4 fruit fly cellular contexts compared by ENCODE assay signal in genomic region chr2L:4888541-4888940, dm6.
A peak's percentile ranks its signal among the peaks of the same experiment; 100 is the strongest.
TF ChIP-seq lines count a peak whose summit lies in the region.

No protein-coding gene starts in this region.

- no peak for TF ChIP-seq CTCF in whole organism, embryonic (GFP tag; optimal IDR thresholded peaks at IDR 0.05; lab: Kevin White, UChicago)

TF ChIP-seq in whole organism, embryonic, 481 proteins besides CTCF, POLR2A, EP300 and RAD21:
- TF ChIP-seq grau (tag; optimal IDR thresholded peaks at IDR 0.05; lab: Kevin White, UChicago) (peak; percentile 52), CG4617 (GFP tag; optimal IDR thresholded peaks at IDR 0.05; lab: Kevin White, UChicago; ENCODE audit: borderline replicate concordance) (no peak), fd102C (GFP tag; optimal IDR thresholded peaks at IDR 0.05; lab: Kevin White, UChicago) (no peak), CG42726 (GFP tag; IDR thresholded peaks at IDR 0.05; lab: Robert Waterston, UW; ENCODE audit: partially characterized antibody) (no peak), sens (GFP tag; lab: Kevin White, UChicago) (peak; percentile 20), D19A (tag; optimal IDR thresholded peaks at IDR 0.05; lab: Kevin White, UChicago) (no peak), Med (GFP tag; lab: Kevin White, UChicago) (peak; percentile 56)

TF ChIP-seq in whole organism, prepupa, 60 proteins besides CTCF, POLR2A, EP300 and RAD21 (continues in another document):
- TF ChIP-seq CG32006 (GFP tag; optimal IDR thresholded peaks at IDR 0.05; lab: Kevin White, UChicago) = peak; percentile 16
- TF ChIP-seq CG8632 (GFP tag; optimal IDR thresholded peaks at IDR 0.05; lab: Kevin White, UChicago) = no peak
- no peak for TF ChIP-seq CG6163 (GFP tag; IDR thresholded peaks at IDR 0.05; lab: Robert Waterston, UW)
- TF ChIP-seq CG10669 (GFP tag; optimal IDR thresholded peaks at IDR 0.05; lab: Kevin White, UChicago) = peak; percentile 25
- TF ChIP-seq fd85E (GFP tag; optimal IDR thresholded peaks at IDR 0.05; lab: Kevin White, UChicago) = no peak
- TF ChIP-seq CG11762 (GFP tag; optimal IDR thresholded peaks at IDR 0.05; lab: Kevin White, UChicago; ENCODE audit: insufficient read depth) = no peak
- TF ChIP-seq CG15336 (GFP tag; IDR thresholded peaks at IDR 0.05; lab: Robert Waterston, UW) = no peak
- no peak for TF ChIP-seq CG6854 (GFP tag; optimal IDR thresholded peaks at IDR 0.05; lab: Kevin White, UChicago)
- peak; percentile 44 for TF ChIP-seq CG10631 (GFP tag; optimal IDR thresholded peaks at IDR 0.05; lab: Kevin White, UChicago)
- TF ChIP-seq CG6792 (GFP tag; optimal IDR thresholded peaks at IDR 0.05; lab: Kevin White, UChicago) = peak; percentile 2
- no peak for TF ChIP-seq svp (GFP tag; lab: Kevin White, UChicago)
- no peak for TF ChIP-seq cyc (GFP tag; optimal IDR thresholded peaks at IDR 0.05; lab: Kevin White, UChicago)
- no peak for TF ChIP-seq Ets21C (GFP tag; optimal IDR thresholded peaks at IDR 0.05; lab: Kevin White, UChicago)
- no peak for TF ChIP-seq CG34406 (GFP tag; optimal IDR thresholded peaks at IDR 0.05; lab: Kevin White, UChicago)
- TF ChIP-seq Ets96B (tag; optimal IDR thresholded peaks at IDR 0.05; lab: Kevin White, UChicago) = peak; percentile 37
- TF ChIP-seq ss (GFP tag; optimal IDR thresholded peaks at IDR 0.05; lab: Kevin White, UChicago) = no peak
- TF ChIP-seq CG31627 (GFP tag; optimal IDR thresholded peaks at IDR 0.05; lab: Kevin White, UChicago) = peak; percentile 1
- TF ChIP-seq Sox15 (GFP tag; optimal IDR thresholded peaks at IDR 0.05; lab: Kevin White, UChicago) = no peak
- TF ChIP-seq CG4318 (GFP tag; optimal IDR thresholded peaks at IDR 0.05; lab: Kevin White, UChicago) = no peak
- TF ChIP-seq CG11294 (GFP tag; IDR thresholded peaks at IDR 0.05; lab: Robert Waterston, UW) = no peak
- TF ChIP-seq Eip93F (GFP tag; optimal IDR thresholded peaks at IDR 0.05; lab: Kevin White, UChicago) = no peak
- TF ChIP-seq dac (GFP tag; optimal IDR thresholded peaks at IDR 0.05; lab: Kevin White, UChicago) = no peak
- TF ChIP-seq net (GFP tag; optimal IDR thresholded peaks at IDR 0.05; lab: Kevin White, UChicago) = no peak
- TF ChIP-seq Sox102F (GFP tag; optimal IDR thresholded peaks at IDR 0.05; lab: Kevin White, UChicago) = no peak
- no peak for TF ChIP-seq eg (GFP tag; IDR thresholded peaks at IDR 0.05; lab: Robert Waterston, UW)
- no peak for TF ChIP-seq pdm3 (GFP tag; optimal IDR thresholded peaks at IDR 0.05; lab: Kevin White, UChicago)
- peak; percentile 13 for TF ChIP-seq Hr39 (GFP tag; optimal IDR thresholded peaks at IDR 0.05; lab: Kevin White, UChicago)
- no peak for TF ChIP-seq fkh (GFP tag; optimal IDR thresholded peaks at IDR 0.05; lab: Kevin White, UChicago)
- TF ChIP-seq Gug (GFP tag; IDR thresholded peaks at IDR 0.05; lab: Robert Waterston, UW) = no peak
- TF ChIP-seq CG7368 (GFP tag; optimal IDR thresholded peaks at IDR 0.05; lab: Kevin White, UChicago) = no peak

TF ChIP-seq in whole organism, pupa, 21 proteins besides CTCF, POLR2A, EP300 and RAD21:
- TF ChIP-seq CG14655 (GFP tag; optimal IDR thresholded peaks at IDR 0.05; lab: Kevin White, UChicago) = peak; percentile 2
- no peak for TF ChIP-seq CG32121 (GFP tag; IDR thresholded peaks at IDR 0.05; lab: Robert Waterston, UW)
- TF ChIP-seq CG13204 (GFP tag; optimal IDR thresholded peaks at IDR 0.05; lab: Kevin White, UChicago) = no peak
- TF ChIP-seq CG15710 (tag; optimal IDR thresholded peaks at IDR 0.05; lab: Kevin White, UChicago) = peak; percentile 29
- peak; percentile 44 for TF ChIP-seq CG8159 (tag; optimal IDR thresholded peaks at IDR 0.05; lab: Kevin White, UChicago)
- peak; percentile 53 for TF ChIP-seq CG9948 (tag; optimal IDR thresholded peaks at IDR 0.05; lab: Kevin White, UChicago)
- TF ChIP-seq rn (GFP tag; IDR thresholded peaks at IDR 0.05; lab: Robert Waterston, UW) = no peak
- peak; percentile 41 for TF ChIP-seq EcR (GFP tag; optimal IDR thresholded peaks at IDR 0.05; lab: Kevin White, UChicago)
- peak; percentile 46 for TF ChIP-seq CG17806 (tag; optimal IDR thresholded peaks at IDR 0.05; lab: Kevin White, UChicago)
- TF ChIP-seq gl (tag; optimal IDR thresholded peaks at IDR 0.05; lab: Kevin White, UChicago) = no peak
- TF ChIP-seq CG34367 (tag; optimal IDR thresholded peaks at IDR 0.05; lab: Kevin White, UChicago) = peak; percentile 19

TF ChIP-seq in whole organism, wandering third instar larva, 38 proteins besides CTCF, POLR2A, EP300 and RAD21:
- TF ChIP-seq HLH106 (tag; optimal IDR thresholded peaks at IDR 0.05; lab: Kevin White, UChicago) (peak; percentile 14), lola (GFP tag; optimal IDR thresholded peaks at IDR 0.05; lab: Kevin White, UChicago) (no peak)

Comparison
In these comparisons a context has a peak if more than half of its experiments do, and no peak if none do; other contexts are left out.
1. Of the 7 proteins assayed by ChIP-seq in both whole organism, embryonic and whole organism, prepupa: peak only in whole organism, embryonic: none; only in whole organism, prepupa: Hr39; in both: none; in neither: 6.